Fruit fly (Drosophila melanogaster) whole organism, embryonic: ENCODE data around the gene CBP.

Experiments used
- Adf1 ChIP-seq: fragments of 200-800 bp; sonication (Bioruptor generic); IDR thresholded peaks from 2 replicates; pipeline ENCODE4 v1.3.6; 2022; ENCODE audit warnings: missing biosample characterization, missing genetic modification characterization
- CG10431 ChIP-seq: fragments of 200-800 bp; sonication (Bioruptor generic); optimal IDR thresholded peaks from 3 replicates; lab custom pipeline; 2018; ENCODE audit warnings: missing biosample characterization, mild to moderate bottlenecking, missing genetic modification characterization
- CG10462 ChIP-seq: fragments of 200-800 bp; sonication (Bioruptor generic); optimal IDR thresholded peaks from 2 replicates; lab custom pipeline; 2016; ENCODE audit warnings: missing biosample characterization, missing genetic modification characterization
- CG11504 ChIP-seq: fragments of 200-800 bp; sonication (Bioruptor generic); optimal IDR thresholded peaks from 3 replicates; lab custom pipeline; 2019; ENCODE audit warnings: missing biosample characterization, mild to moderate bottlenecking, missing genetic modification characterization, moderate library complexity
- CG11696 ChIP-seq: fragments of 200-800 bp; sonication (Bioruptor generic); IDR thresholded peaks from 2 replicates; pipeline ENCODE4 v1.3.6; 2022; ENCODE audit warnings: missing biosample characterization, missing genetic modification characterization
- CG12155 ChIP-seq: fragments of 200-800 bp; sonication (Bioruptor generic); optimal IDR thresholded peaks from 3 replicates; lab custom pipeline; 2016; ENCODE audit warnings: missing biosample characterization, missing genetic modification characterization
- CG1792 ChIP-seq: fragments of 200-800 bp; sonication (Bioruptor generic); optimal IDR thresholded peaks from 2 replicates; lab custom pipeline; 2016; ENCODE audit warnings: missing biosample characterization, missing genetic modification characterization
- CG2199 ChIP-seq: fragments of 200-800 bp; sonication (Bioruptor generic); IDR thresholded peaks from 3 replicates; pipeline ENCODE4 v1.3.6; 2022; ENCODE audit warnings: missing biosample characterization, missing genetic modification characterization
- CG2875 ChIP-seq: fragments of 200-800 bp; sonication (Bioruptor generic); optimal IDR thresholded peaks from 2 replicates; lab custom pipeline; 2017; ENCODE audit warnings: missing biosample characterization, mild to moderate bottlenecking, missing genetic modification characterization, missing genetic modification reagents
- CG34376 ChIP-seq: fragments of 200-800 bp; sonication (Bioruptor generic); optimal IDR thresholded peaks from 2 replicates; lab custom pipeline; 2018; ENCODE audit warnings: missing biosample characterization, mild to moderate bottlenecking, missing genetic modification characterization
- CG3847 ChIP-seq: fragments of 200-800 bp; sonication (Bioruptor generic); IDR thresholded peaks from 2 replicates; pipeline ENCODE4 v1.3.6; 2022; ENCODE audit warnings: missing biosample characterization, missing genetic modification characterization
- CG4424 ChIP-seq: fragments of 200-800 bp; sonication (Bioruptor generic); optimal IDR thresholded peaks from 3 replicates; lab custom pipeline; 2016; ENCODE audit warnings: missing biosample characterization, missing genetic modification characterization
- CG4707 ChIP-seq: fragments of 200-800 bp; sonication (Bioruptor generic); optimal IDR thresholded peaks from 2 replicates; lab custom pipeline; 2018; ENCODE audit warnings: missing biosample characterization, mild to moderate bottlenecking, missing genetic modification characterization, moderate library complexity
- CG5245 ChIP-seq: fragments of 200-800 bp; sonication (Bioruptor generic); optimal IDR thresholded peaks from 3 replicates; lab custom pipeline; 2016; ENCODE audit warnings: missing biosample characterization, missing genetic modification characterization
- CG6654 ChIP-seq: fragments of 200-800 bp; sonication (Bioruptor generic); optimal IDR thresholded peaks from 2 replicates; lab custom pipeline; 2017; ENCODE audit warnings: missing biosample characterization, mild to moderate bottlenecking, missing genetic modification characterization
- CG6689 ChIP-seq: fragments of 200-800 bp; sonication (Bioruptor generic); IDR thresholded peaks from 2 replicates; pipeline ENCODE4 v1.3.6; 2022; ENCODE audit warnings: missing biosample characterization, missing genetic modification characterization
- CG6813 ChIP-seq: fragments of 200-800 bp; sonication (Bioruptor generic); optimal IDR thresholded peaks from 2 replicates; lab custom pipeline; 2017; ENCODE audit warnings: missing biosample characterization, missing genetic modification characterization, mild to moderate bottlenecking, moderate library complexity, missing genetic modification reagents
- CG7839 ChIP-seq: fragments of 200-800 bp; sonication (Bioruptor generic); optimal IDR thresholded peaks from 3 replicates; lab custom pipeline; 2018; ENCODE audit warnings: missing biosample characterization, mild to moderate bottlenecking, missing genetic modification characterization, moderate library complexity
- CG7963 ChIP-seq: fragments of 200-800 bp; sonication (Bioruptor generic); IDR thresholded peaks from 3 replicates; pipeline ENCODE4 v1.3.6; 2022; ENCODE audit warnings: missing biosample characterization, missing genetic modification characterization; ENCODE audit not compliant: partially characterized antibody
- CG8089 ChIP-seq: fragments of 200-800 bp; sonication (Bioruptor generic); optimal IDR thresholded peaks from 3 replicates; lab custom pipeline; 2016; ENCODE audit warnings: missing biosample characterization, missing genetic modification characterization
- CG9727 ChIP-seq: fragments of 200-800 bp; sonication (Bioruptor generic); optimal IDR thresholded peaks from 3 replicates; lab custom pipeline; 2017; ENCODE audit warnings: missing biosample characterization, mild to moderate bottlenecking, missing genetic modification characterization
- CG9876 ChIP-seq: fragments of 200-800 bp; sonication (Bioruptor generic); optimal IDR thresholded peaks from 2 replicates; lab custom pipeline; 2016; ENCODE audit warnings: missing biosample characterization, missing genetic modification characterization
- Dad ChIP-seq: fragments of 200-800 bp; sonication (Bioruptor generic); optimal IDR thresholded peaks from 3 replicates; lab custom pipeline; 2016; ENCODE audit warnings: missing biosample characterization, missing genetic modification characterization
- ERR ChIP-seq: fragments of 200-800 bp; sonication (Bioruptor generic); optimal IDR thresholded peaks from 2 replicates; lab custom pipeline; 2016; ENCODE audit warnings: missing biosample characterization, missing genetic modification characterization
- GATAe ChIP-seq: fragments of 200-800 bp; sonication (Bioruptor generic); conservative IDR thresholded peaks from 2 replicates; pipeline ENCODE4 v1.3.6; 2022; ENCODE audit warnings: missing biosample characterization, missing genetic modification characterization
- Gug ChIP-seq: fragments of 200-800 bp; sonication (Bioruptor generic); IDR thresholded peaks from 4 replicates; pipeline ENCODE4 v1.3.6; 2022; ENCODE audit warnings: missing biosample characterization, missing genetic modification characterization
- Hand ChIP-seq: fragments of 200-800 bp; sonication (Bioruptor generic); optimal IDR thresholded peaks from 2 replicates; lab custom pipeline; 2017; ENCODE audit warnings: mild to moderate bottlenecking, missing biosample characterization, missing genetic modification reagents, missing genetic modification characterization
- HmgD ChIP-seq: fragments of 200-800 bp; sonication (Bioruptor generic); optimal IDR thresholded peaks from 3 replicates; lab custom pipeline; 2016; ENCODE audit warnings: missing biosample characterization, missing genetic modification characterization
- Mrtf ChIP-seq: fragments of 200-800 bp; sonication (Bioruptor generic); IDR thresholded peaks from 3 replicates; pipeline ENCODE4 v1.3.6; 2022; ENCODE audit warnings: missing biosample characterization, missing genetic modification characterization
- NFAT ChIP-seq: fragments of 200-800 bp; sonication (Bioruptor generic); IDR thresholded peaks from 2 replicates; pipeline ENCODE4 v1.3.6; 2022; ENCODE audit warnings: missing biosample characterization, missing genetic modification characterization
- Trl ChIP-seq, 3 experiments: fragments of >200 bp in 2 of 3; fragments of 200-800 bp in 1 of 3; sonication (Bioruptor generic) in 1 of 3; optimal IDR thresholded peaks; 2 replicates in 1 of 3; 3 replicates in 2 of 3; lab custom pipeline; 2016 to 2017; ENCODE audit warnings: missing biosample characterization in 1 of 3, missing genetic modification characterization in 1 of 3
- Vsx1 ChIP-seq: fragments of 200-800 bp; sonication (Bioruptor generic); optimal IDR thresholded peaks from 2 replicates; lab custom pipeline; 2017; ENCODE audit warnings: missing biosample characterization, mild to moderate bottlenecking, missing genetic modification characterization, missing genetic modification reagents
- ato ChIP-seq: fragments of 200-800 bp; sonication (Bioruptor generic); IDR thresholded peaks from 2 replicates; pipeline ENCODE4 v1.3.6; 2022; ENCODE audit warnings: missing biosample characterization, missing genetic modification characterization; ENCODE audit not compliant: partially characterized antibody
- cas ChIP-seq: fragments of 200-800 bp; sonication (Bioruptor generic); IDR thresholded peaks from 2 replicates; pipeline ENCODE4 v1.3.6; 2022; ENCODE audit warnings: missing biosample characterization, missing genetic modification characterization
- caup ChIP-seq: fragments of 200-800 bp; sonication (Bioruptor generic); optimal IDR thresholded peaks from 3 replicates; lab custom pipeline; 2017; ENCODE audit warnings: missing biosample characterization, mild to moderate bottlenecking, missing genetic modification characterization, moderate library complexity; ENCODE audit not compliant: severe bottlenecking
- dmrt11E ChIP-seq: fragments of 200-800 bp; sonication (Bioruptor generic); optimal IDR thresholded peaks from 3 replicates; lab custom pipeline; 2018; ENCODE audit warnings: missing biosample characterization, mild to moderate bottlenecking, missing genetic modification characterization, moderate library complexity
- grau ChIP-seq: fragments of 200-800 bp; optimal IDR thresholded peaks from 3 replicates; lab custom pipeline; 2019; ENCODE audit warnings: missing biosample characterization, mild to moderate bottlenecking, missing genetic modification characterization, moderate library complexity
- hb ChIP-seq: fragments of 200-800 bp; sonication (Bioruptor generic); IDR thresholded peaks from 3 replicates; pipeline ENCODE4 v1.3.6; 2022; ENCODE audit warnings: missing biosample characterization, missing genetic modification characterization; ENCODE audit not compliant: partially characterized antibody
- insv ChIP-seq, 2 experiments: fragments of 200-800 bp; sonication (Bioruptor generic); optimal IDR thresholded peaks; 3 replicates each; lab custom pipeline; 2016 to 2018; ENCODE audit warnings: missing biosample characterization in 2 of 2, missing genetic modification characterization in 2 of 2
- inv ChIP-seq: fragments of 200-800 bp; sonication (Bioruptor generic); IDR thresholded peaks from 2 replicates; pipeline ENCODE4 v1.3.6; 2022; ENCODE audit warnings: missing biosample characterization, missing genetic modification characterization; ENCODE audit not compliant: partially characterized antibody
- lmd ChIP-seq: fragments of 200-800 bp; sonication (Bioruptor generic); IDR thresholded peaks from 2 replicates; pipeline ENCODE4 v1.3.6; 2022; ENCODE audit warnings: missing biosample characterization, missing genetic modification characterization
- lov ChIP-seq, 2 experiments: fragments of 200-800 bp in 1 of 2; fragments of >200 bp in 1 of 2; sonication (Bioruptor generic) in 1 of 2; IDR thresholded peaks in 1 of 2; optimal IDR thresholded peaks in 1 of 2; 2 replicates in 1 of 2; 3 replicates in 1 of 2; pipeline versions ENCODE4 v1.3.6 to Lab custom; 2017 to 2022; ENCODE audit warnings: missing biosample characterization in 1 of 2, missing genetic modification characterization in 1 of 2
- luna ChIP-seq: fragments of 200-800 bp; sonication (Bioruptor generic); optimal IDR thresholded peaks from 2 replicates; lab custom pipeline; 2016; ENCODE audit warnings: missing biosample characterization, missing genetic modification characterization
- mirr ChIP-seq: fragments of 200-800 bp; sonication (Bioruptor generic); optimal IDR thresholded peaks from 3 replicates; lab custom pipeline; 2018; ENCODE audit warnings: missing biosample characterization, mild to moderate bottlenecking, missing genetic modification characterization
- run ChIP-seq: fragments of 200-800 bp; sonication (Bioruptor generic); optimal IDR thresholded peaks from 3 replicates; lab custom pipeline; 2018; ENCODE audit warnings: missing biosample characterization, mild to moderate bottlenecking, missing genetic modification characterization
- sob ChIP-seq: fragments of 200-800 bp; sonication (Bioruptor generic); IDR thresholded peaks from 2 replicates; pipeline ENCODE4 v1.3.6; 2022; ENCODE audit warnings: missing biosample characterization, missing genetic modification characterization
- stc ChIP-seq: fragments of 200-800 bp; sonication (Bioruptor generic); IDR thresholded peaks from 2 replicates; pipeline ENCODE4 v1.3.6; 2022; ENCODE audit warnings: missing biosample characterization, missing genetic modification characterization
- trh ChIP-seq: fragments of 200-800 bp; sonication (Bioruptor generic); optimal IDR thresholded peaks from 2 replicates; lab custom pipeline; 2016; ENCODE audit warnings: missing biosample characterization, missing genetic modification characterization
- twi ChIP-seq: fragments of 200-800 bp; optimal IDR thresholded peaks from 2 replicates; lab custom pipeline; 2019; ENCODE audit warnings: missing biosample characterization, mild to moderate bottlenecking, missing genetic modification characterization, moderate library complexity
- tx ChIP-seq: fragments of 200-800 bp; sonication (Bioruptor generic); optimal IDR thresholded peaks from 2 replicates; lab custom pipeline; 2016; ENCODE audit warnings: missing biosample characterization, missing genetic modification characterization
- zen ChIP-seq: fragments of 200-800 bp; sonication (Bioruptor generic); optimal IDR thresholded peaks from 3 replicates; lab custom pipeline; 2018; ENCODE audit warnings: missing biosample characterization, mild to moderate bottlenecking, missing genetic modification characterization, moderate library complexity

The CBP gene

DNA sequence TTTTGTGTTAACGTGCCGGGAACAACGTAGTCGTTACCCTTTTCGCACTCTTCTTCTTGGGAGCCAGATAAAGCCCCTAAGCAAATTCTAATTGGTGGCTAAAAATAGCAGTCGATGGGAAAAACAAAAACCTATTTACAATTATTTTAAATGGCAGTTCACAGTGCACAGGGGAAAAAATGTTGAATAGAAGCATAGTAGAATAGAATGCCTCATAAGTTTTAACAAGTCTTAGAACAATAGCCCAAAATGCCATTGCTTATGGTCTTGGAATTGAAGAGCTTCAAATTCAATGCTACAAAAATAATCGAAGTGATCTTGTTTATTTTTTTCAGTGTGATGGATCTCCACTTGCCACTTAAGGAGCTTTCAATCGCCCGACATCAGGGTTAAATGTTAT, 4.7 kb upstream of the CBP start (continued):
- TF ChIP-seq run (tag; lab: Kevin White, UChicago) (no peak), CG9727 (peak; percentile 36), ato (GFP tag; lab: Robert Waterston, UW) (no peak), tx (GFP tag; lab: Kevin White, UChicago) (peak; percentile 60), CG10431 (no peak), twi (tag; lab: Kevin White, UChicago) (no peak), HmgD (GFP tag; lab: Kevin White, UChicago) (peak; percentile 33), CG5245 (GFP tag; lab: Kevin White, UChicago) (peak; percentile 30), CG6654 (no peak), Gug (GFP tag; lab: Robert Waterston, UW) (peak; percentile 51; the same call in 2 of the 4 replicates), CG11504 (tag; lab: Kevin White, UChicago) (peak; percentile 60), CG2199 (GFP tag; lab: Robert Waterston, UW) (no peak), CG12155 (GFP tag; lab: Kevin White, UChicago) (peak; percentile 53), sob (GFP tag; lab: Robert Waterston, UW) (peak; percentile 62), CG2875 (GFP tag; lab: Kevin White, UChicago) (no peak), hb (GFP tag; lab: Robert Waterston, UW) (no peak), lov (optimal IDR thresholded peaks at IDR 0.05; lab: Kevin White, UChicago) (no peak), lov (GFP tag; IDR thresholded peaks at IDR 0.05; lab: Robert Waterston, UW) (no peak), CG9876 (GFP tag; lab: Kevin White, UChicago) (peak; percentile 19), GATAe (peak; percentile 23; the same call in 1 of the 2 replicates), mirr (peak; percentile 61), trh (GFP tag; lab: Kevin White, UChicago) (peak; percentile 5), lmd (GFP tag; lab: Robert Waterston, UW) (peak; percentile 62), CG4424 (peak; percentile 51), insv (GFP tag; optimal IDR thresholded peaks at IDR 0.05; lab: Kevin White, UChicago) (no peak), inv (no peak), CG7839 (tag; lab: Kevin White, UChicago) (peak; percentile 80), Hand (peak; percentile 41), zen (tag; lab: Kevin White, UChicago) (no peak), CG8089 (GFP tag; lab: Kevin White, UChicago) (peak; percentile 60), cas (GFP tag; lab: Robert Waterston, UW) (0 out of 2 replicates have a peak, but pooled peaks have one; percentile 17), CG10462 (GFP tag; lab: Kevin White, UChicago) (peak; percentile 17), stc (GFP tag; lab: Robert Waterston, UW) (0 out of 2 replicates have a peak, but pooled peaks have one; percentile 27), CG3847 (GFP tag; lab: Robert Waterston, UW) (peak; percentile 65), Trl (optimal IDR thresholded peaks at IDR 0.05; lab: Kevin White, UChicago) (no peak), Trl (GFP tag; optimal IDR thresholded peaks at IDR 0.05; lab: Kevin White, UChicago) (peak; percentile 73), CG11696 (no peak), CG34376 (GFP tag; lab: Kevin White, UChicago) (peak; percentile 41), CG7963 (GFP tag; lab: Robert Waterston, UW) (no peak), Vsx1 (GFP tag; lab: Kevin White, UChicago) (peak; percentile 4)

DNA sequence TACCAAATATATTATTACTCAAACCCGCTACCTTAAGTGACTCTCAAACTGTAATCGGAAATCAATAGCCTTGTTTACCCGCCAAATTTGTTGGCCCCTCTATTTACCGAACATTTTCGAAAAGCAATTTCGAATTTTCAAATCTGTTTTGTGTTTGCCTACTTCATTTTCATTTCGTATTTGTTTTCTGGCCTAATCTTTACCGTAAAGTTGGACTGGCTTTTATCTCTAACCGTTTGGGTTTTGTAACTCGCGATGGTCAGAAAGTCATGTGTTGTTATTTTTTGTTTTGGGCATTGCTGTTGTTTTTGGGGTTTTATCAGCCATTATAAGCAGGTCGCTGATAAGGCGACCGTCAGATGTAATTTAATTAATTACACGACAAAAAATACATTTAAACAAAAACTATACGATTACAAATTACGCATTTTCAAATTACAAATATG, 3.8 kb upstream of the CBP start:
- TF ChIP-seq CG6813 (GFP tag; lab: Kevin White, UChicago), result peak; percentile 58
- no peak for TF ChIP-seq ERR (GFP tag; lab: Kevin White, UChicago)
- no peak for TF ChIP-seq NFAT (GFP tag; lab: Robert Waterston, UW)
- no peak for TF ChIP-seq Mrtf (GFP tag; lab: Robert Waterston, UW)
- peak; percentile 26 for TF ChIP-seq CG1792 (GFP tag; lab: Kevin White, UChicago)
- no peak for TF ChIP-seq CG6689 (GFP tag; lab: Robert Waterston, UW)
- TF ChIP-seq caup (GFP tag; lab: Kevin White, UChicago), result no peak
- no peak for TF ChIP-seq Adf1 (GFP tag; lab: Robert Waterston, UW)
- peak; percentile 1 for TF ChIP-seq Dad (GFP tag; lab: Kevin White, UChicago)
- TF ChIP-seq CG34376 (GFP tag; lab: Kevin White, UChicago), result peak; percentile 57
- no peak for TF ChIP-seq luna (GFP tag; lab: Kevin White, UChicago)
- peak; percentile 64 for TF ChIP-seq CG4707 (GFP tag; lab: Kevin White, UChicago)
- no peak for TF ChIP-seq grau (tag; lab: Kevin White, UChicago)
- TF ChIP-seq dmrt11E (tag; lab: Kevin White, UChicago), result peak; percentile 56
